Worm (Caenorhabditis elegans): ENCODE data around the gene T01B7.9.

The T01B7.9 gene

ce11 chrII:8738955-8739354, 12.4 kb upstream of the T01B7.9 start:
- TF ChIP-seq him-1 (tag; optimal IDR thresholded peaks at IDR 0.05) (no peak), dao-5 (tag; optimal IDR thresholded peaks at IDR 0.05) (no peak), W03F9.2 (tag; optimal IDR thresholded peaks at IDR 0.05) (no peak)

- TF ChIP-seq him-1 (tag; optimal IDR thresholded peaks at IDR 0.05) (no peak), W03F9.2 (tag; optimal IDR thresholded peaks at IDR 0.05) (no peak), dao-5 (tag; optimal IDR thresholded peaks at IDR 0.05) (no peak)
Observed at ce11 chrII:8738244-8738643, 11.6 kb upstream of the T01B7.9 start.

DNA sequence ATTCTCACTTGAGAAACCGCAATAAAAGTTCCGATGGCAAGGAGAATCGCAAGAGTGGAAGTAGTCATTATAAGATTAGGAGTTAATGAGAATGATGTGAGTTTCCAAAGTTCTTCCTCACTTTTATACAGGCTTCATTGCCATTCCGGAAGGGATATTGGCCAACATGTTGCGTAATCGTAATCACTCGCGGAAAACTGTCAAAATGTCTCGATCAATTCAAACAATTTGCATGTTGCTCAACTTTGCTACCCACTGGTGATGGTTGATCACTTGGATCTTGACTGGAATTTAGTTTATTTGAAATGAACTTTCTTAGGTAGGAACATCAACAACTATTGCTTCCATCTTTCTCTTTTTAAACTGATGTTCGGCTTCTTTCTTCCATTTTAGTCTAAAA, 10.9 kb upstream of the T01B7.9 start, which contains the start of gene idpb-4:
idpb-4 (minus strand) TSS at position 101 of the 400 bp plus-strand sequence.
- TF ChIP-seq dao-5 (tag; optimal IDR thresholded peaks at IDR 0.05), result no peak
- no peak for TF ChIP-seq W03F9.2 (tag; optimal IDR thresholded peaks at IDR 0.05)

DNA sequence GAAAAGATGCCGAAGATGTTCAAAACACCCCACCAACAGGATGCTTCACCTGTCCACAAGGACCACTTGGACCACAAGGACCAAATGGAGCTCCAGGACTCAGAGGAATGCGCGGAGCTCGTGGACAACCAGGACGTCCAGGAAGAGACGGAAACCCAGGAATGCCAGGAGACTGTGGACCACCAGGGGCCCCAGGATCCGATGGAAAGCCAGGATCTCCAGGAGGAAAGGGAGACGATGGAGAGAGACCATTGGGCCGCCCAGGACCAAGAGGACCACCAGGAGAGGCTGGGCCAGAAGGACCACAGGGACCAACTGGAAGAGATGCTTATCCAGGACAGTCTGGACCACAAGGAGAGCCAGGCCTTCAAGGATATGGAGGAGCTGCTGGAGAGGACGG, 7.0 kb upstream of the T01B7.9 start:
- TF ChIP-seq him-1 (tag; optimal IDR thresholded peaks at IDR 0.05) (no peak), W03F9.2 (tag; optimal IDR thresholded peaks at IDR 0.05) (no peak), dao-5 (tag; optimal IDR thresholded peaks at IDR 0.05) (no peak)

DNA sequence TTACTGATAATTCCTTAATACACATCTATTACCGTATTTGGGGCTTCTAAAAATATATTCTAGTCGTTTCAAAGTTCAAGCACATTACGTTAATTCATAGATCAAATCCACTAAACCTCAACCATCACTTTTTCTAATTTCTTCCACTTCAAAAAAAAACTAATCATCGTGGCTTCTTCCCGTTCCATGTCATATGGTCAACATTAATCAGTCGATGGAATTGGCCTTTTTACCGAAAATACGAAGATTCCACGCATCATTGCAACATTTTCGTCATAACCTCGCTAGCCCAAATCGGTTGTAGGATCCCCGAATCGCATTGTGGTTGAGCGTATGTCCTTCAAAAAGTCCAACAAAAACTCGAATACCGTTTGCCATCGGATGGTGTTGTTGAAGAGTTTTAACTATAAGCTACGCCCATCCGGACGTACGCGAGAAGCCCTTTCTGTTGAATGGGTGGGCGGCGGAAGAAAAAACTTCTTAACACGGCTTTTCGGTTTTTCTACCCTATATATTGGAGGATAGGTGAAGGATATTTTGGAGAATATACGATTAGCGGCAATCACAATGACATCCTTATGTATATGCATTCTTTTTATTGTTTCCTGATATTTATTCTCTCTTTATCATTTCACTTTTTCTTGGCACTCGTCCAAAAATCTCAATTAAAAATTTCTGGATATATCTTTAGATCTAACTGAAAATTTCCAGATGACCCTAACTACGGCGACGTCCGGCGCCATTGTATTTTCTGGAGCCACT, 5.9 kb upstream of the T01B7.9 start, which contains the start of gene rol-6:
rol-6 (plus strand) TSS at position 712 of the 762 bp plus-strand sequence.
- TF ChIP-seq dao-5 (tag; optimal IDR thresholded peaks at IDR 0.05), result no peak
- TF ChIP-seq him-1 (tag; optimal IDR thresholded peaks at IDR 0.05), result no peak
- no peak for TF ChIP-seq W03F9.2 (tag; optimal IDR thresholded peaks at IDR 0.05)

ce11 chrII:8731736-8732229, 5.2 kb upstream of the T01B7.9 start:
- no peak for TF ChIP-seq W03F9.2 (tag; optimal IDR thresholded peaks at IDR 0.05)
- TF ChIP-seq dao-5 (tag; optimal IDR thresholded peaks at IDR 0.05), result no peak
- TF ChIP-seq him-1 (tag; optimal IDR thresholded peaks at IDR 0.05), result no peak

DNA sequence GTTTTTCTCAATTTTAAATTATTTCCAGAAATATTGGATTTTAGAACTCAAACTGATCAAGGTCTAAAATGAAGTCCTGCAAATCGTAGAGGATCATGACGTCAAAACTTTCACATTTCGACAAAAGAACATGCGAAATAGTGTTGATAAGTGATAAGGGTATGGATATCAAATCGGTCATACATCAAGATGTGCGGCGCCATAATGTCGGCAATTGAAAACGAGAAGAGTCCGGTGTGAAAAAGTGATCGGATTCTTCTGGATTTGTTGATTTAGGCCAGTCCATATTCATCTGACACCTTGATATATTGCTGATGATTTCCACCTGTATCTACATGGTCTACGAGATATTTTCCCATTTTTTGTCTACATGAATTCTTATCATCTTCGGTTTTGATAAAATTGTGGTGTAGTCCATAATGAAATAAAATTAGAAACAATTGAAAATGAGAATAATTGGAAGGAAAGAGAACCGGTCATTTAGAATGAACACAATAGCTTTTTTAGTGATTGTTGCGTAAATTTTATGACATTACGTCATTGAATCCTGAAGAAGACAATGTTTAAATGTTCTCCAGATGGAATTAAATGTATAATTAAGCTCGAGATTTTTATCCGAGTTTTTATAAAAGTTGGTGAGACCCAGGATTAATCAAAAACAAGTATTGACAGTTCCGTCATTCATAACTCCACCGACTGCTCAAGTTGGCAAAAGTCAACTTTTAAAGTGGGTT, 4.5 kb upstream of the T01B7.9 start:
- no peak for TF ChIP-seq dao-5 (tag; optimal IDR thresholded peaks at IDR 0.05)
- TF ChIP-seq him-1 (tag; optimal IDR thresholded peaks at IDR 0.05), result no peak
- TF ChIP-seq W03F9.2 (tag; optimal IDR thresholded peaks at IDR 0.05), result no peak

DNA sequence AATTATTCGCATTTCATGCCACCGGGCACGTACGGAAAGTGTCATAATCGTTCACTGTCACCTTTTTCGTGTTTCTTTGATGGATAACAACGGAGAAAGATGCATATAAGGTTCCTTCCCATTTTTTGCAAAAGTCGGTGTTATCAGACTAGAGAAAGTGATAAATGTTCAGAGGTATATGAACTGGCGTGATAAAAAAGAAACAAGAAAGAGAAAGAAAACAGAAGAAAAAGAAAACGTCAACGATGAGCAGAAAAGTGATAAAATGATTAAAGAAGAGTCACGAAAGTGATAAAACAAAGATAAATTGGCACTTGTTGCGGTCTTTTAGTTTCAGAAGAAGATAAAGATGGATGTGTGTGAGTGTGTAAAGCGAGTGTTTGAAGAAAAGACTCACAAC, 3.7 kb upstream of the T01B7.9 start:
- TF ChIP-seq W03F9.2 (tag; optimal IDR thresholded peaks at IDR 0.05) (no peak), him-1 (tag; optimal IDR thresholded peaks at IDR 0.05) (no peak), dao-5 (tag; optimal IDR thresholded peaks at IDR 0.05) (no peak)

- TF ChIP-seq W03F9.2 (tag; optimal IDR thresholded peaks at IDR 0.05), result no peak
- TF ChIP-seq dao-5 (tag; optimal IDR thresholded peaks at IDR 0.05), result no peak
- TF ChIP-seq him-1 (tag; optimal IDR thresholded peaks at IDR 0.05), result no peak
Observed at ce11 chrII:8721955-8722524, 4.6 kb downstream of the T01B7.9 start, which contains the start of gene trcs-2. TSS of gene trcs-2 (plus strand) at chrII:8722474.

DNA sequence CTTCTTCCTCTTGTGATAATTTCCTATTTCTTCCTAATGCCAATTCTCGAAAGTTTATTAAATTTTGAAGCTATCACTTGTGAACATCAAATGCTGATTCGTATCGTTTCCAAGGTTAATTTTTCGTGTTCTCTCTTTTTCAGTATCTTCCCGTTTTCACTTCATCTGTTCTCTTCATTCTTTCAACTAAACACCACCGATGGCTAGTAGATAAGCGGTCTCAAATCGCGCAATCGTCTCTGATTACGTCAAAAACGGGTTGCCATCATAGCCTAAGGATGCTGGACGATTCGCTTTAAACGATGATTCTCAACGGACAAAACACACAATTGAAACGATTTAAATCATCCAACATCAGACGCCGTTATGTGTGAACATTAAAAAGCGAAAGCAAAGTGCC, 9.0 kb downstream of the T01B7.9 start:
- TF ChIP-seq W03F9.2 (tag; optimal IDR thresholded peaks at IDR 0.05), result no peak
- TF ChIP-seq dao-5 (tag; optimal IDR thresholded peaks at IDR 0.05), result no peak
- no peak for TF ChIP-seq him-1 (tag; optimal IDR thresholded peaks at IDR 0.05)

DNA sequence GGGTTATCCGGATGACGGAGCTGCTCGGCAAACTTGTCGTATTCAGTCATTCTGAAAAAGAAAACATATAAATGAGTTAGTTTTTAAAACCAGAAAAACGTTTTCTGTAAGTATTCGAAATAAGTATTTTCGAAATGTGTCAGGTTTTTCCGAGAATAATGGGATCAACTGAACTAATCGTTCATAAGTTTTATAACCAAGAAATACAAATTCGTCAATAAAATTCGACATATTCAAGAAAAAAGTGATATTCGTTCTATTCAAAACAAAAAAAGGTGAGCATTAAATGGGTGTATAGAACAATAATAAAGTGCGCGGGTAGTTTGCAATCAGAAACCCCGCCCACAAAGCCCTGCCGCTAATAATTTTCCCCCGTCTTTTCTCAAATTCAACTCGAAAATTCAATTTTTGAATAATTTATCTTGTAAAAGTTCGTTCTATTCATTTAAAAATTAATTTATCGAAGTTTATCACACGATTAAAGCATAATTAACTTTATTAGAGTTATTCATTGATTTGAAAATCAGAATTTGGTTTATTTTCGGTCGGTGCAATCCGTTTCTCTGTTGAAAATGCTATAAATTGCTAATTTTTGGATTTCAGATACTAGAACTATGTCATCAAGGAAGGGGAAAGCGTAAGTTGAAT, 10.2 kb downstream of the T01B7.9 start, which contains the start of the genes cyn-11 and T01B7.5:
cyn-11 (minus strand) TSS at position 51 of the 648 bp plus-strand sequence.
T01B7.5 (plus strand) TSS at position 598 of the 648 bp plus-strand sequence.
- TF ChIP-seq him-1 (tag; optimal IDR thresholded peaks at IDR 0.05) (no peak), W03F9.2 (tag; optimal IDR thresholded peaks at IDR 0.05) (peak; percentile 39), dao-5 (tag; optimal IDR thresholded peaks at IDR 0.05) (no peak)

- TF ChIP-seq dao-5 (tag; optimal IDR thresholded peaks at IDR 0.05), result no peak
- TF ChIP-seq him-1 (tag; optimal IDR thresholded peaks at IDR 0.05), result no peak
- no peak for TF ChIP-seq W03F9.2 (tag; optimal IDR thresholded peaks at IDR 0.05)
Observed at ce11 chrII:8714913-8715447, 11.6 kb downstream of the T01B7.9 start, which contains the start of the genes rab-21 and T01B7.13. TSS of gene rab-21 (minus strand) at chrII:8715013. TSS of gene T01B7.13 (plus strand) at chrII:8715397.

- TF ChIP-seq dao-5 (tag; optimal IDR thresholded peaks at IDR 0.05), result no peak
- TF ChIP-seq W03F9.2 (tag; optimal IDR thresholded peaks at IDR 0.05), result no peak
- no peak for TF ChIP-seq him-1 (tag; optimal IDR thresholded peaks at IDR 0.05)
Observed at ce11 chrII:8710317-8710716, 16.3 kb downstream of the T01B7.9 start, which contains the start of gene srg-15. TSS of gene srg-15 (minus strand) at chrII:8710417.

Measured in whole organism, L4/young adult.